Worm (Caenorhabditis elegans): ENCODE results near the gene dnj-5.

DNA sequence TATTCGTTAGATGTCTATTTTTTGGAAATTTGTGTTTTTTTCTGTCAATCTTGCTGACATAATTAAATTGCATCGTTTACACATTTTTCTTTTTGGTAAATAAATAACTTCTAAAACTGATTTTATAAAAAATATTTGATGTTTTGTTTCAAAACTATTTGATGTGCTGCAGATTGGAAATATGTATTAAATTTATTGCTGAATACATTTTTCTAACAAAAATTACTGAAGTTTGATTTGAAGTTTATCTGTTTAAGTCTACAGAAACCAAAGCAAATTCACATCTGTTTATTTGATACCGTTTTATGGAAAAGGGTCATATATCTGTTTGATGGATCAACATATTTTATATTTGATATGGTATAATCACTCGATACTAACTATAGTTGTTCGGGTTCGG is 41.8 kb downstream of the dnj-5 start:
- TF ChIP-seq aha-1 (tag; optimal IDR thresholded peaks at IDR 0.05) (no peak), mdl-1 (tag; optimal IDR thresholded peaks at IDR 0.05) (no peak), snpc-4 (tag; optimal IDR thresholded peaks at IDR 0.05) (no peak), nhr-85 (tag) (no peak), lin-39 (tag; optimal IDR thresholded peaks at IDR 0.05) (no peak), skn-1 (tag; optimal IDR thresholded peaks at IDR 0.05) (no peak), ama-1 (optimal IDR thresholded peaks at IDR 0.05) (no peak), Y116A8C.19 (tag; optimal IDR thresholded peaks at IDR 0.05; ENCODE audit: borderline replicate concordance) (no peak)
